Worm (Caenorhabditis elegans): Measurements from ENCODE around the gene srxa-6.

DNA sequence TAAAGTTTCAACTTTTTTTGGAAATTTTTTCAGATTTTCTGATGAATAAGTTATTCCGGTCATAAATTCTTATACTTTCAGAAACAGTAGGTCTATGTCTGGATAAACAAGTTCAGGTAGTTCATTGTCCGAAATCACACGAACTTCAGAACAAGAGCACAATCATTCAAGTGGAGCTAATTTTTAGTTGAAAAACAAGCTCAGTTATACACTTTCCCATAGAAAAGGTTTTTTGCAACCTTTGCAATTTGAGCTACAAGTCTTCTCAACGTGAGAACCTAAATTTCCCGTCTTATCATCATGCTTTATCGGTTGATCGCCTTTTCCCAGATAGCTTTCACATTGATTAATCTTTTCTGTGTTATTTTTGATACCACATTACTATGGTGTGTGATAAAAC lies 3.0 kb upstream of the srxa-6 start, which contains the start of gene srxa-1:
- TF ChIP-seq sem-2 (GFP tag; optimal IDR thresholded peaks at IDR 0.05), result no peak
- no peak for TF ChIP-seq snpc-4 (tag; optimal IDR thresholded peaks at IDR 0.05)
- TF ChIP-seq unc-62 (GFP tag; optimal IDR thresholded peaks at IDR 0.05), result no peak
- TF ChIP-seq M03D4.4 (tag; optimal IDR thresholded peaks at IDR 0.05), result no peak
- TF ChIP-seq mab-5 (tag; optimal IDR thresholded peaks at IDR 0.05), result no peak
- TF ChIP-seq nhr-237 (tag; optimal IDR thresholded peaks at IDR 0.05), result no peak
- TF ChIP-seq pha-4 (tag; optimal IDR thresholded peaks at IDR 0.05), result no peak
- TF ChIP-seq unc-39 (tag; optimal IDR thresholded peaks at IDR 0.05), result no peak
- no peak for TF ChIP-seq flh-1 (GFP tag; optimal IDR thresholded peaks at IDR 0.05)
